Fruit fly (Drosophila melanogaster) whole organism, embryonic: ENCODE measurements around the gene pnt.

Experiments
- Atf6 ChIP-seq: fragments of 200-800 bp; sonication (Bioruptor generic); IDR thresholded peaks from 2 replicates; pipeline ENCODE4 v1.3.6; 2022; ENCODE audit warnings: missing biosample characterization, missing genetic modification characterization
- B-H2 ChIP-seq: fragments of 200-800 bp; sonication (Bioruptor generic); optimal IDR thresholded peaks from 2 replicates; lab custom pipeline; 2018; ENCODE audit warnings: missing biosample characterization, mild to moderate bottlenecking, missing genetic modification characterization
- BEAF-32 ChIP-seq: fragments of 200-800 bp; sonication (Bioruptor generic); optimal IDR thresholded peaks from 3 replicates; lab custom pipeline; 2017; ENCODE audit warnings: missing biosample characterization, missing genetic modification characterization, mild to moderate bottlenecking, moderate library complexity, missing genetic modification reagents
- CG10147 ChIP-seq: fragments of 200-800 bp; sonication (Bioruptor generic); optimal IDR thresholded peaks from 2 replicates; lab custom pipeline; 2019; ENCODE audit warnings: missing biosample characterization, mild to moderate bottlenecking, missing genetic modification characterization, moderate library complexity
- CG10274 ChIP-seq: fragments of 200-800 bp; sonication (Bioruptor generic); optimal IDR thresholded peaks from 3 replicates; lab custom pipeline; 2017; ENCODE audit warnings: missing biosample characterization, mild to moderate bottlenecking, missing genetic modification characterization
- CG10462 ChIP-seq: fragments of 200-800 bp; sonication (Bioruptor generic); optimal IDR thresholded peaks from 2 replicates; lab custom pipeline; 2016; ENCODE audit warnings: missing biosample characterization, missing genetic modification characterization
- CG10654 ChIP-seq: fragments of 200-800 bp; sonication (Bioruptor generic); optimal IDR thresholded peaks from 2 replicates; lab custom pipeline; 2016; ENCODE audit warnings: missing biosample characterization, missing genetic modification characterization
- CG10959 ChIP-seq: fragments of 200-800 bp; sonication (Bioruptor generic); IDR thresholded peaks from 2 replicates; pipeline ENCODE4 v1.3.6; 2022; ENCODE audit warnings: missing biosample characterization, missing genetic modification characterization
- CG10979 ChIP-seq: fragments of 200-800 bp; sonication (Bioruptor generic); optimal IDR thresholded peaks from 2 replicates; lab custom pipeline; 2018; ENCODE audit warnings: missing biosample characterization, mild to moderate bottlenecking, missing genetic modification characterization, moderate library complexity
- CG11504 ChIP-seq: fragments of 200-800 bp; sonication (Bioruptor generic); optimal IDR thresholded peaks from 3 replicates; lab custom pipeline; 2019; ENCODE audit warnings: missing biosample characterization, mild to moderate bottlenecking, missing genetic modification characterization, moderate library complexity
- CG12391 ChIP-seq: fragments of 200-800 bp; sonication (Bioruptor generic); optimal IDR thresholded peaks from 3 replicates; lab custom pipeline; 2018; ENCODE audit warnings: missing biosample characterization, mild to moderate bottlenecking, missing genetic modification characterization, moderate library complexity
- CG14050 ChIP-seq: fragments of 200-800 bp; sonication (Bioruptor generic); IDR thresholded peaks from 3 replicates; pipeline ENCODE4 v1.3.6; 2022; ENCODE audit warnings: missing biosample characterization, missing genetic modification characterization
- CG15514 ChIP-seq: fragments of 200-800 bp; sonication (Bioruptor generic); optimal IDR thresholded peaks from 3 replicates; lab custom pipeline; 2017; ENCODE audit warnings: missing biosample characterization, missing genetic modification characterization, mild to moderate bottlenecking, moderate library complexity, missing genetic modification reagents
- CG16779 ChIP-seq: fragments of 200-800 bp; sonication (Bioruptor generic); IDR thresholded peaks from 2 replicates; pipeline ENCODE4 v1.3.6; 2022; ENCODE audit warnings: missing biosample characterization, missing genetic modification characterization
- CG17186 ChIP-seq: fragments of 200-800 bp; sonication (Bioruptor generic); optimal IDR thresholded peaks from 3 replicates; lab custom pipeline; 2017; ENCODE audit warnings: missing biosample characterization, missing genetic modification reagents, missing genetic modification characterization
- CG2116 ChIP-seq: fragments of 200-800 bp; sonication (Bioruptor generic); optimal IDR thresholded peaks from 3 replicates; lab custom pipeline; 2018; ENCODE audit warnings: missing biosample characterization, mild to moderate bottlenecking, missing genetic modification characterization
- CG2889 ChIP-seq: fragments of 200-800 bp; sonication (Bioruptor generic); IDR thresholded peaks from 3 replicates; pipeline ENCODE4 v1.3.6; 2022; ENCODE audit warnings: missing biosample characterization, missing genetic modification characterization
- CG32772 ChIP-seq: fragments of 200-800 bp; sonication (Bioruptor generic); IDR thresholded peaks from 2 replicates; pipeline ENCODE4 v1.3.6; 2022; ENCODE audit warnings: missing biosample characterization, missing genetic modification characterization
- CG6854 ChIP-seq: fragments of 200-800 bp; sonication (Bioruptor generic); optimal IDR thresholded peaks from 3 replicates; lab custom pipeline; 2017; ENCODE audit warnings: missing biosample characterization, mild to moderate bottlenecking, missing genetic modification characterization
- CG8388 ChIP-seq: fragments of 200-800 bp; sonication (Bioruptor generic); optimal IDR thresholded peaks from 2 replicates; lab custom pipeline; 2019; ENCODE audit warnings: missing biosample characterization, mild to moderate bottlenecking, missing genetic modification characterization, moderate library complexity
- E2f1 ChIP-seq: fragments of 200-800 bp; sonication (Bioruptor generic); IDR thresholded peaks from 2 replicates; pipeline ENCODE4 v1.3.6; 2022; ENCODE audit warnings: missing biosample characterization, missing genetic modification characterization
- E2f2 ChIP-seq: fragments of 200-800 bp; sonication (Bioruptor generic); IDR thresholded peaks from 2 replicates; pipeline ENCODE4 v1.3.6; 2022; ENCODE audit warnings: missing biosample characterization, missing genetic modification characterization
- Eip74EF ChIP-seq, 2 experiments: fragments of 200-800 bp in 1 of 2; fragments of >200 bp in 1 of 2; sonication (Bioruptor generic) in 1 of 2; optimal IDR thresholded peaks; 2 replicates each; lab custom pipeline; 2017 to 2019; ENCODE audit warnings: missing biosample characterization in 2 of 2, missing genetic modification characterization in 2 of 2, mild to moderate bottlenecking in 1 of 2, moderate library complexity in 1 of 2
- H2.0 ChIP-seq: fragments of 200-800 bp; sonication (Bioruptor generic); IDR thresholded peaks from 2 replicates; pipeline ENCODE4 v1.3.6; 2022; ENCODE audit warnings: missing biosample characterization, missing genetic modification characterization
- Hmr ChIP-seq: fragments of 200-800 bp; sonication (Bioruptor generic); optimal IDR thresholded peaks from 3 replicates; lab custom pipeline; 2017; ENCODE audit warnings: mild to moderate bottlenecking, missing biosample characterization, missing genetic modification reagents, missing genetic modification characterization
- Lhr ChIP-seq: fragments of 200-800 bp; sonication (Bioruptor generic); optimal IDR thresholded peaks from 3 replicates; lab custom pipeline; 2017; ENCODE audit warnings: mild to moderate bottlenecking, missing biosample characterization, missing genetic modification reagents, missing genetic modification characterization
- Med ChIP-seq: fragments of 200-800 bp; sonication (Bioruptor generic); peaks from one replicate; lab custom pipeline; 2016; ENCODE audit warnings: missing biosample characterization, missing genetic modification characterization, mild to moderate bottlenecking, inconsistent platforms, moderate library complexity
- Nf-YA ChIP-seq: fragments of 200-800 bp; sonication (Bioruptor generic); IDR thresholded peaks from 2 replicates; pipeline ENCODE4 v1.3.6; 2022; ENCODE audit warnings: missing biosample characterization, missing genetic modification characterization
- Rx ChIP-seq: fragments of 200-800 bp; sonication (Bioruptor generic); IDR thresholded peaks from 2 replicates; pipeline ENCODE4 v1.3.6; 2022; ENCODE audit warnings: missing biosample characterization, missing genetic modification characterization
- Six4 ChIP-seq: fragments of 200-800 bp; sonication (Bioruptor generic); optimal IDR thresholded peaks from 2 replicates; lab custom pipeline; 2016; ENCODE audit warnings: missing biosample characterization, missing genetic modification characterization
- Trl ChIP-seq, 3 experiments: fragments of >200 bp in 2 of 3; fragments of 200-800 bp in 1 of 3; sonication (Bioruptor generic) in 1 of 3; optimal IDR thresholded peaks; 2 replicates in 1 of 3; 3 replicates in 2 of 3; lab custom pipeline; 2016 to 2017; ENCODE audit warnings: missing biosample characterization in 1 of 3, missing genetic modification characterization in 1 of 3
- ac ChIP-seq: fragments of 200-800 bp; sonication (Bioruptor generic); optimal IDR thresholded peaks from 3 replicates; lab custom pipeline; 2017; ENCODE audit warnings: missing biosample characterization, mild to moderate bottlenecking, missing genetic modification characterization
- ase ChIP-seq: fragments of 200-800 bp; sonication (Bioruptor generic); IDR thresholded peaks from 3 replicates; pipeline ENCODE4 v1.3.6; 2022; ENCODE audit warnings: missing biosample characterization, missing genetic modification characterization
- az2 ChIP-seq: fragments of 200-800 bp; sonication (Bioruptor generic); optimal IDR thresholded peaks from 3 replicates; lab custom pipeline; 2016; ENCODE audit warnings: missing biosample characterization, missing genetic modification characterization
- caup ChIP-seq: fragments of 200-800 bp; sonication (Bioruptor generic); optimal IDR thresholded peaks from 3 replicates; lab custom pipeline; 2017; ENCODE audit warnings: missing biosample characterization, mild to moderate bottlenecking, missing genetic modification characterization, moderate library complexity; ENCODE audit not compliant: severe bottlenecking
- croc ChIP-seq: fragments of 200-800 bp; sonication (Bioruptor generic); conservative IDR thresholded peaks from 3 replicates; pipeline ENCODE4 v1.3.6; 2022; ENCODE audit warnings: missing biosample characterization, missing genetic modification characterization
- danr ChIP-seq: fragments of 200-800 bp; sonication (Bioruptor generic); IDR thresholded peaks from 2 replicates; pipeline ENCODE4 v1.3.6; 2022; ENCODE audit warnings: missing biosample characterization, missing genetic modification characterization
- dmrt11E ChIP-seq: fragments of 200-800 bp; sonication (Bioruptor generic); optimal IDR thresholded peaks from 3 replicates; lab custom pipeline; 2018; ENCODE audit warnings: missing biosample characterization, mild to moderate bottlenecking, missing genetic modification characterization, moderate library complexity
- emc ChIP-seq: fragments of 200-800 bp; sonication (Bioruptor generic); optimal IDR thresholded peaks from 2 replicates; lab custom pipeline; 2016; ENCODE audit warnings: missing biosample characterization, missing genetic modification characterization
- fd96Cb ChIP-seq: fragments of 200-800 bp; sonication (Bioruptor generic); optimal IDR thresholded peaks from 2 replicates; lab custom pipeline; 2018; ENCODE audit warnings: missing biosample characterization, mild to moderate bottlenecking, missing genetic modification characterization, moderate library complexity
- inv ChIP-seq: fragments of 200-800 bp; sonication (Bioruptor generic); IDR thresholded peaks from 2 replicates; pipeline ENCODE4 v1.3.6; 2022; ENCODE audit warnings: missing biosample characterization, missing genetic modification characterization; ENCODE audit not compliant: partially characterized antibody
- lilli ChIP-seq: fragments of 200-800 bp; sonication (Bioruptor generic); optimal IDR thresholded peaks from 3 replicates; lab custom pipeline; 2016; ENCODE audit warnings: missing biosample characterization, missing genetic modification characterization
- lov ChIP-seq, 2 experiments: fragments of 200-800 bp in 1 of 2; fragments of >200 bp in 1 of 2; sonication (Bioruptor generic) in 1 of 2; IDR thresholded peaks in 1 of 2; optimal IDR thresholded peaks in 1 of 2; 2 replicates in 1 of 2; 3 replicates in 1 of 2; pipeline versions ENCODE4 v1.3.6 to Lab custom; 2017 to 2022; ENCODE audit warnings: missing biosample characterization in 1 of 2, missing genetic modification characterization in 1 of 2
- nau ChIP-seq: fragments of 200-800 bp; sonication (Bioruptor generic); optimal IDR thresholded peaks from 3 replicates; lab custom pipeline; 2017; ENCODE audit warnings: missing biosample characterization, mild to moderate bottlenecking, missing genetic modification characterization, missing genetic modification reagents
- org-1 ChIP-seq: fragments of 200-800 bp; sonication (Bioruptor generic); optimal IDR thresholded peaks from 2 replicates; lab custom pipeline; 2017; ENCODE audit warnings: missing biosample characterization, missing genetic modification characterization
- rib ChIP-seq: fragments of 200-800 bp; sonication (Bioruptor generic); IDR thresholded peaks from 2 replicates; pipeline ENCODE4 v1.3.6; 2022; ENCODE audit warnings: missing biosample characterization, missing genetic modification characterization
- stwl ChIP-seq: fragments of 200-800 bp; sonication (Bioruptor generic); optimal IDR thresholded peaks from 3 replicates; lab custom pipeline; 2018; ENCODE audit warnings: missing biosample characterization, mild to moderate bottlenecking, missing genetic modification characterization, moderate library complexity
- tap ChIP-seq: fragments of 200-800 bp; optimal IDR thresholded peaks from 3 replicates; lab custom pipeline; 2019; ENCODE audit warnings: missing biosample characterization, mild to moderate bottlenecking, missing genetic modification characterization, moderate library complexity

pnt gene

dm6 chr3R:23356920-23357386 lies 11.0 kb upstream of the pnt start (continued):
- peak; percentile 68 for TF ChIP-seq Nf-YA (GFP tag; lab: Robert Waterston, UW)
- peak; percentile 50; the same call in 1 of the 2 replicates for TF ChIP-seq rib (GFP tag; lab: Robert Waterston, UW)
- peak; percentile 9 for TF ChIP-seq tap
- TF ChIP-seq CG10462: peak; percentile 73
- TF ChIP-seq BEAF-32 (GFP tag; lab: Kevin White, UChicago): no peak
- TF ChIP-seq CG11504 (tag; lab: Kevin White, UChicago): peak; percentile 93
- peak; percentile 80 for TF ChIP-seq fd96Cb
- no peak for TF ChIP-seq emc
- 0 out of 2 replicates have a peak, but pooled peaks have one; percentile 14 for TF ChIP-seq danr
- TF ChIP-seq Six4 (GFP tag; lab: Kevin White, UChicago): peak; percentile 74
- peak; percentile 62 for TF ChIP-seq CG6854 (GFP tag; lab: Kevin White, UChicago)
- TF ChIP-seq CG17186 (GFP tag; lab: Kevin White, UChicago): no peak
- TF ChIP-seq lov (optimal IDR thresholded peaks at IDR 0.05; lab: Kevin White, UChicago): no peak
- peak; percentile 28; the same call in 1 of the 3 replicates for TF ChIP-seq lov (GFP tag; IDR thresholded peaks at IDR 0.05; lab: Robert Waterston, UW)
- TF ChIP-seq CG10979: peak; percentile 75
- TF ChIP-seq H2.0 (GFP tag; lab: Robert Waterston, UW): peak; percentile 73
- no peak for TF ChIP-seq Trl (optimal IDR thresholded peaks at IDR 0.05; lab: Kevin White, UChicago)
- no peak for TF ChIP-seq Trl (GFP tag; optimal IDR thresholded peaks at IDR 0.05; lab: Kevin White, UChicago)
- no peak for TF ChIP-seq CG10274 (GFP tag; lab: Kevin White, UChicago)
- peak; percentile 73 for TF ChIP-seq Med (GFP tag; lab: Kevin White, UChicago)
- peak; percentile 83 for TF ChIP-seq az2 (GFP tag; lab: Kevin White, UChicago)
- TF ChIP-seq CG14050 (GFP tag; lab: Robert Waterston, UW): peak; percentile 53; the same call in 1 of the 3 replicates
- TF ChIP-seq Eip74EF (GFP tag; optimal IDR thresholded peaks at IDR 0.05; lab: Kevin White, UChicago): peak in 1 of 2 experiments; percentile 88
- peak; percentile 96 for TF ChIP-seq CG12391 (tag; lab: Kevin White, UChicago)
- TF ChIP-seq CG10959 (GFP tag; lab: Robert Waterston, UW): peak; percentile 35; the same call in 1 of the 2 replicates
- TF ChIP-seq E2f2 (GFP tag; lab: Robert Waterston, UW): peak; percentile 54; the same call in 1 of the 2 replicates
- peak; percentile 73 for TF ChIP-seq org-1
- TF ChIP-seq CG2116: peak; percentile 45
- TF ChIP-seq ase: peak; percentile 36; the same call in 1 of the 3 replicates
- TF ChIP-seq caup (GFP tag; lab: Kevin White, UChicago): peak; percentile 74
- TF ChIP-seq stwl (tag; lab: Kevin White, UChicago): no peak
- peak; percentile 89 for TF ChIP-seq dmrt11E (tag; lab: Kevin White, UChicago)
- peak; percentile 13 for TF ChIP-seq Lhr (GFP tag; lab: Kevin White, UChicago)
- peak; percentile 70 for TF ChIP-seq CG32772
- peak; percentile 60 for TF ChIP-seq croc (GFP tag; lab: Robert Waterston, UW)
- no peak for TF ChIP-seq ac (GFP tag; lab: Kevin White, UChicago)
- TF ChIP-seq CG10654: peak; percentile 69
- no peak for TF ChIP-seq Rx (GFP tag; lab: Robert Waterston, UW)
- no peak for TF ChIP-seq inv
- peak; percentile 85 for TF ChIP-seq CG10147 (GFP tag; lab: Kevin White, UChicago)
- TF ChIP-seq lilli (GFP tag; lab: Kevin White, UChicago): peak; percentile 56
- TF ChIP-seq CG15514 (GFP tag; lab: Kevin White, UChicago): peak; percentile 33
- peak; percentile 72 for TF ChIP-seq B-H2
- 0 out of 2 replicates have a peak, but pooled peaks have one; percentile 29 for TF ChIP-seq CG16779 (GFP tag; lab: Robert Waterston, UW)
- peak; percentile 69 for TF ChIP-seq E2f1 (GFP tag; lab: Robert Waterston, UW)
- TF ChIP-seq Hmr (GFP tag; lab: Kevin White, UChicago): peak; percentile 84
- no peak for TF ChIP-seq nau (GFP tag; lab: Kevin White, UChicago)
- TF ChIP-seq Atf6 (GFP tag; lab: Robert Waterston, UW): peak; percentile 79
- TF ChIP-seq CG8388 (GFP tag; lab: Kevin White, UChicago): peak; percentile 83
- TF ChIP-seq CG2889 (GFP tag; lab: Robert Waterston, UW): peak; percentile 61; the same call in 1 of the 3 replicates
